Fruit fly (Drosophila melanogaster): ENCODE results near the gene CG32318.
"Not testable (repeated sequence)": the region's sequence is repeated elsewhere in the genome, so short reads cannot be mapped to it uniquely, and the experiment has no call there.

CG32318 gene

dm6 chr3L:1250396-1250795, 3.7 kb upstream of the CG32318 start, which contains the start of gene Bfc:
Gene Bfc, plus strand, starts transcription at chr3L:1250696.
- no peak for TF ChIP-seq CG12768 (GFP tag; optimal IDR thresholded peaks at IDR 0.05)
- no peak for TF ChIP-seq CG5204 (GFP tag; optimal IDR thresholded peaks at IDR 0.05)
- no peak for TF ChIP-seq CG11617 (GFP tag; optimal IDR thresholded peaks at IDR 0.05)
- no peak for TF ChIP-seq tj (GFP tag; optimal IDR thresholded peaks at IDR 0.05)
- no peak for TF ChIP-seq bab1 (GFP tag; optimal IDR thresholded peaks at IDR 0.05)
- no peak for TF ChIP-seq kay (GFP tag; ENCODE audit: borderline replicate concordance)
- no peak for TF ChIP-seq Clk (GFP tag; optimal IDR thresholded peaks at IDR 0.05)
- TF ChIP-seq Crg-1 (GFP tag; optimal IDR thresholded peaks at IDR 0.05): no peak
- no peak for TF ChIP-seq ovo (GFP tag; optimal IDR thresholded peaks at IDR 0.05)
- no peak for TF ChIP-seq cic (GFP tag; optimal IDR thresholded peaks at IDR 0.05)
- TF ChIP-seq CG14711 (tag; optimal IDR thresholded peaks at IDR 0.05): no peak
- no peak for TF ChIP-seq Mnt (GFP tag; optimal IDR thresholded peaks at IDR 0.05)
- TF ChIP-seq pad (GFP tag; optimal IDR thresholded peaks at IDR 0.05): no peak
- TF ChIP-seq CG7101 (tag; optimal IDR thresholded peaks at IDR 0.05): no peak
- TF ChIP-seq cnc (optimal IDR thresholded peaks at IDR 0.05): no peak
- no peak for TF ChIP-seq CG7045 (GFP tag; optimal IDR thresholded peaks at IDR 0.05)
- TF ChIP-seq toe (GFP tag; optimal IDR thresholded peaks at IDR 0.05): no peak
- no peak for TF ChIP-seq CG1620 (GFP tag; optimal IDR thresholded peaks at IDR 0.05)
- TF ChIP-seq Hr96 (GFP tag; optimal IDR thresholded peaks at IDR 0.05): no peak

- no peak for TF ChIP-seq CG11617 (GFP tag; optimal IDR thresholded peaks at IDR 0.05)
- TF ChIP-seq cic (GFP tag; optimal IDR thresholded peaks at IDR 0.05): no peak
- TF ChIP-seq ovo (GFP tag; optimal IDR thresholded peaks at IDR 0.05): no peak
- TF ChIP-seq kay (GFP tag; ENCODE audit: borderline replicate concordance): no peak
- TF ChIP-seq CG33017 (tag; optimal IDR thresholded peaks at IDR 0.05): no peak
- peak; percentile 5 for TF ChIP-seq CG7045 (GFP tag; optimal IDR thresholded peaks at IDR 0.05)
- peak; percentile 20 for TF ChIP-seq Mnt (GFP tag; optimal IDR thresholded peaks at IDR 0.05)
- no peak for TF ChIP-seq cnc (optimal IDR thresholded peaks at IDR 0.05)
- TF ChIP-seq Hr96 (GFP tag; optimal IDR thresholded peaks at IDR 0.05): peak; percentile 55
- peak; percentile 29 for TF ChIP-seq CG1620 (GFP tag; optimal IDR thresholded peaks at IDR 0.05)
- TF ChIP-seq Crg-1 (GFP tag; optimal IDR thresholded peaks at IDR 0.05): no peak
- TF ChIP-seq CG14711 (tag; optimal IDR thresholded peaks at IDR 0.05): peak; percentile 19
- TF ChIP-seq toe (GFP tag; optimal IDR thresholded peaks at IDR 0.05): peak; percentile 49
- TF ChIP-seq bab1 (GFP tag; optimal IDR thresholded peaks at IDR 0.05): no peak
- TF ChIP-seq CG7101 (tag; optimal IDR thresholded peaks at IDR 0.05): no peak
- TF ChIP-seq tj (GFP tag; optimal IDR thresholded peaks at IDR 0.05): no peak
- TF ChIP-seq Clk (GFP tag; optimal IDR thresholded peaks at IDR 0.05): no peak
- TF ChIP-seq CG12768 (GFP tag; optimal IDR thresholded peaks at IDR 0.05): no peak
- TF ChIP-seq pad (GFP tag; optimal IDR thresholded peaks at IDR 0.05): no peak
- TF ChIP-seq CG5204 (GFP tag; optimal IDR thresholded peaks at IDR 0.05): peak; percentile 30
Observed at dm6 chr3L:1247627-1248295, 1.0 kb upstream of the CG32318 start, which contains the start of the genes Psf1 and Sac1. Gene Psf1, minus strand, starts transcription at chr3L:1247677. Gene Sac1, plus strand, starts transcription at chr3L:1247817.

dm6 chr3L:1245810-1246209, 913 bp downstream of the CG32318 start, which contains the start of gene Klp61F:
Gene Klp61F, minus strand, starts transcription at chr3L:1245910.
- TF ChIP-seq Crg-1, bab1, tj (GFP tag; optimal IDR thresholded peaks at IDR 0.05): not testable (repeated sequence)

- TF ChIP-seq CG12768 (GFP tag; optimal IDR thresholded peaks at IDR 0.05) (no peak), ovo (GFP tag; optimal IDR thresholded peaks at IDR 0.05) (no peak), pad (GFP tag; optimal IDR thresholded peaks at IDR 0.05) (no peak), CG14711 (tag; optimal IDR thresholded peaks at IDR 0.05) (no peak), Mnt (GFP tag; optimal IDR thresholded peaks at IDR 0.05) (no peak), Crg-1 (GFP tag; optimal IDR thresholded peaks at IDR 0.05) (no peak), toe (GFP tag; optimal IDR thresholded peaks at IDR 0.05) (no peak), Clk (GFP tag; optimal IDR thresholded peaks at IDR 0.05) (no peak), Hr96 (GFP tag; optimal IDR thresholded peaks at IDR 0.05) (no peak)
Observed at dm6 chr3L:1238219-1238618, 8.5 kb downstream of the CG32318 start, which contains the start of gene CG9192. Gene CG9192, minus strand, starts transcription at chr3L:1238319.

dm6 chr3L:1235426-1235825, 11.3 kb downstream of the CG32318 start, which contains the start of gene galene:
Gene galene, plus strand, starts transcription at chr3L:1235726.
- TF ChIP-seq pad (GFP tag; optimal IDR thresholded peaks at IDR 0.05): no peak
- no peak for TF ChIP-seq CG5204 (GFP tag; optimal IDR thresholded peaks at IDR 0.05)
- no peak for TF ChIP-seq bab1 (GFP tag; optimal IDR thresholded peaks at IDR 0.05)
- no peak for TF ChIP-seq CG12768 (GFP tag; optimal IDR thresholded peaks at IDR 0.05)
- no peak for TF ChIP-seq CG7101 (tag; optimal IDR thresholded peaks at IDR 0.05)
- no peak for TF ChIP-seq cic (GFP tag; optimal IDR thresholded peaks at IDR 0.05)
- TF ChIP-seq Hr96 (GFP tag; optimal IDR thresholded peaks at IDR 0.05): no peak
- TF ChIP-seq tj (GFP tag; optimal IDR thresholded peaks at IDR 0.05): no peak
- no peak for TF ChIP-seq CG1620 (GFP tag; optimal IDR thresholded peaks at IDR 0.05)
- no peak for TF ChIP-seq Crg-1 (GFP tag; optimal IDR thresholded peaks at IDR 0.05)
- TF ChIP-seq toe (GFP tag; optimal IDR thresholded peaks at IDR 0.05): no peak
- no peak for TF ChIP-seq kay (GFP tag; ENCODE audit: borderline replicate concordance)
- TF ChIP-seq Mnt (GFP tag; optimal IDR thresholded peaks at IDR 0.05): no peak
- no peak for TF ChIP-seq CG14711 (tag; optimal IDR thresholded peaks at IDR 0.05)
- TF ChIP-seq ovo (GFP tag; optimal IDR thresholded peaks at IDR 0.05): no peak
- TF ChIP-seq cnc (optimal IDR thresholded peaks at IDR 0.05): no peak

- TF ChIP-seq CG33017 (tag; optimal IDR thresholded peaks at IDR 0.05) (no peak), CG5204 (GFP tag; optimal IDR thresholded peaks at IDR 0.05) (no peak), CG12768 (GFP tag; optimal IDR thresholded peaks at IDR 0.05) (no peak), CG11617 (GFP tag; optimal IDR thresholded peaks at IDR 0.05) (no peak), cnc (optimal IDR thresholded peaks at IDR 0.05) (no peak), pad (GFP tag; optimal IDR thresholded peaks at IDR 0.05) (no peak), ovo (GFP tag; optimal IDR thresholded peaks at IDR 0.05) (no peak), Mnt (GFP tag; optimal IDR thresholded peaks at IDR 0.05) (no peak), bab1 (GFP tag; optimal IDR thresholded peaks at IDR 0.05) (no peak), CG1620 (GFP tag; optimal IDR thresholded peaks at IDR 0.05) (no peak), tj (GFP tag; optimal IDR thresholded peaks at IDR 0.05) (no peak), CG14711 (tag; optimal IDR thresholded peaks at IDR 0.05) (no peak), toe (GFP tag; optimal IDR thresholded peaks at IDR 0.05) (no peak)
Observed at dm6 chr3L:1233830-1234229, 12.9 kb downstream of the CG32318 start, which contains the start of gene CG33966. Gene CG33966, plus strand, starts transcription at chr3L:1234130.

All from whole organism, adult.